Worm (Caenorhabditis elegans) whole organism, L3 larva: ENCODE data around the gene ZK154.5.

Source experiments
- R02D3.7 ChIP-seq: fragments of 150-350 bp; optimal IDR thresholded peaks from 2 replicates; lab custom pipeline; 2014; ENCODE audit warnings: missing biosample characterization, missing genetic modification characterization
- zag-1 ChIP-seq: fragments of 150-350 bp; optimal IDR thresholded peaks from 2 replicates; lab custom pipeline; 2014; ENCODE audit warnings: missing biosample characterization, missing genetic modification characterization

DNA sequence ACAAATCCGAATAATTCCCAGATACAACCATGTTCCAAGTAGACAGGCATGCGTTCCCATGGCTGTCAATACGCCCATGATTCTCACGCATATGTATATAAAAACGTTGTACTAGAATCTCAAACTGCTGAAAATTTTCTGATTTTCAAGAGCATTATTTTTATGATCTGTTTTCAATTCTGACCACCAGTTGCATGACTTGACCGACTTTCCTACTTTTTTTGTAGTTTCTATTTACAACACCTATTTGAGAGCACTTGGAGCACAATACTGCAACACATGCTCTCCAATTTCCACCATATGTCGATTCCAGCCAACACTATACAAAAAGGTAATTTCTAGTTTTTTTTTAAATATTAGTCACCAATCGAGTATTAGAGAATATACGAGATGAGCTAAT, 43.8 kb downstream of the ZK154.5 start, which contains the start of gene ref-2:
- no peak for TF ChIP-seq zag-1 (tag; lab: Kevin White, UChicago)
- no peak for TF ChIP-seq R02D3.7 (tag; lab: Kevin White, UChicago)
